Fruit fly (Drosophila melanogaster): Measurements from ENCODE around the gene betaNACtes2.
A peak's percentile ranks its signal among the peaks of the same experiment; 100 is the strongest.

The betaNACtes2 gene

DNA sequence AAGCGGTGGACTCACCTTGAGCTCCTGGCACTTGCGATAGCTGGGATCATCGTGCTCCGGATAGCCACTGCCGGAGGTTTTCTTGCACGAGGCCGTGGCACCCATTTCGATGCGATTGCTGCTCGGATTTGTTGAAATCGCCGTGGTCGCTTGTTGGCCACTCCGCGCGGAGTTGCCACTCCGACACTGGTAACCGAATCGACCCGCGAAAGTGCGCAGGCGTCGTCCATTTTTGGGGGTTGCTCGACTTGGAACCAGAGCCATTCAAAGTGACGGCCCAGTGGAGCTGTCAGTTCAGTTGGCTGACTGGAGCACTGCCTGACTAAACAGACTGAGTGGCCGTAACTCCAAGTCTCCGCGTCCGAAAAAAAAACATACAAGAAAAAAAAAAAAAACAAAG is 49.3 kb downstream of the betaNACtes2 start, which contains the start of the genes CG13404 and na (continued):
- TF ChIP-seq Fer1 (GFP tag; optimal IDR thresholded peaks at IDR 0.05): no peak
- 0 out of 2 replicates have a peak, but pooled peaks have one; percentile 18 for TF ChIP-seq seq (GFP tag; IDR thresholded peaks at IDR 0.05)
- TF ChIP-seq CTCF (GFP tag; optimal IDR thresholded peaks at IDR 0.05): no peak

DNA sequence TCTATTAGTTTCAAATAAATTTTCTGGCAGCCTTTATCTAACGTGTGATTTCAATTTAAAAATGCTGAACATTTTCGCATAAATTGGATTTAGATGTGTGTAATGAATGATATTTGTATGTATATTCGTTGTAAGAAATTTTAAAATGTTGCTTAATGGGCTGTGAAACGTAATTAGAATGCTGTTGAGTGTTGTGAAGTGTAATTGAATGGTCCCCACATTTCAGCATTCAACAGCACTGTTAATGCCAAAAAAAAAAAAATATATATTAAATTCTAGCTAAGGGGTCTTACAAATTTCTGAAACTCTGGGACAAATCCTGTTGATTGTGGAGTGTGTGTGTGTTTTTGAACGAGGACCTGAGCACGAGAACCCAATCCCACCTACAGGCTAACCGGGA is 50.2 kb downstream of the betaNACtes2 start:
- TF ChIP-seq sens (GFP tag) (peak; percentile 30), stwl (tag; optimal IDR thresholded peaks at IDR 0.05) (peak; percentile 97), CG10267 (tag; optimal IDR thresholded peaks at IDR 0.05) (peak; percentile 61), CG3163 (GFP tag; optimal IDR thresholded peaks at IDR 0.05) (no peak)
